Fruit fly (Drosophila melanogaster) whole organism, embryonic: ENCODE results near the gene CG31729.

ENCODE experiments used
- B-H1 ChIP-seq: fragments of 200-800 bp; sonication (Bioruptor generic); IDR thresholded peaks from 3 replicates; pipeline ENCODE4 v1.3.6; 2022; ENCODE audit warnings: missing biosample characterization, missing genetic modification characterization
- Bteb2 ChIP-seq: fragments of 200-800 bp; sonication (Bioruptor generic); optimal IDR thresholded peaks from 2 replicates; lab custom pipeline; 2016; ENCODE audit warnings: missing biosample characterization, missing genetic modification characterization
- CG12659 ChIP-seq: fragments of 200-800 bp; sonication (Bioruptor generic); optimal IDR thresholded peaks from 3 replicates; lab custom pipeline; 2017; ENCODE audit warnings: mild to moderate bottlenecking, missing biosample characterization, missing genetic modification reagents, missing genetic modification characterization
- CG13424 ChIP-seq: fragments of 200-800 bp; sonication (Bioruptor generic); optimal IDR thresholded peaks from 2 replicates; lab custom pipeline; 2019; ENCODE audit warnings: missing biosample characterization, mild to moderate bottlenecking, missing genetic modification characterization, moderate library complexity
- CG1529 ChIP-seq: fragments of 200-800 bp; sonication (Bioruptor generic); optimal IDR thresholded peaks from 3 replicates; lab custom pipeline; 2018; ENCODE audit warnings: missing biosample characterization, missing genetic modification characterization
- CG1647 ChIP-seq: fragments of 200-800 bp; sonication (Bioruptor generic); optimal IDR thresholded peaks from 3 replicates; lab custom pipeline; 2016; ENCODE audit warnings: missing biosample characterization, missing genetic modification characterization
- CG18262 ChIP-seq: fragments of 200-800 bp; optimal IDR thresholded peaks from 3 replicates; lab custom pipeline; 2019; ENCODE audit warnings: missing biosample characterization, mild to moderate bottlenecking, missing genetic modification characterization, moderate library complexity
- CG2199 ChIP-seq: fragments of 200-800 bp; sonication (Bioruptor generic); IDR thresholded peaks from 3 replicates; pipeline ENCODE4 v1.3.6; 2022; ENCODE audit warnings: missing biosample characterization, missing genetic modification characterization
- CG30431 ChIP-seq: fragments of 200-800 bp; sonication (Bioruptor generic); optimal IDR thresholded peaks from 2 replicates; lab custom pipeline; 2017; ENCODE audit warnings: missing biosample characterization, missing genetic modification characterization
- CG3163 ChIP-seq: fragments of 200-800 bp; sonication (Bioruptor generic); optimal IDR thresholded peaks from 3 replicates; lab custom pipeline; 2016; ENCODE audit warnings: missing biosample characterization, missing genetic modification characterization
- CG4707 ChIP-seq: fragments of 200-800 bp; sonication (Bioruptor generic); optimal IDR thresholded peaks from 2 replicates; lab custom pipeline; 2018; ENCODE audit warnings: missing biosample characterization, mild to moderate bottlenecking, missing genetic modification characterization, moderate library complexity
- CG6791 ChIP-seq: fragments of 200-800 bp; sonication (Bioruptor generic); IDR thresholded peaks from 3 replicates; pipeline ENCODE4 v1.3.6; 2022; ENCODE audit warnings: missing biosample characterization, missing genetic modification characterization; ENCODE audit not compliant: partially characterized antibody
- CG6813 ChIP-seq: fragments of 200-800 bp; sonication (Bioruptor generic); optimal IDR thresholded peaks from 2 replicates; lab custom pipeline; 2017; ENCODE audit warnings: missing biosample characterization, missing genetic modification characterization, mild to moderate bottlenecking, moderate library complexity, missing genetic modification reagents
- CG7357 ChIP-seq: fragments of 200-800 bp; sonication (Bioruptor generic); IDR thresholded peaks from 3 replicates; pipeline ENCODE4 v1.3.6; 2022; ENCODE audit warnings: missing biosample characterization, missing genetic modification characterization
- CG7372 ChIP-seq: fragments of 200-800 bp; sonication (Bioruptor generic); IDR thresholded peaks from 2 replicates; pipeline ENCODE4 v1.3.6; 2022; ENCODE audit warnings: missing biosample characterization, missing genetic modification characterization
- CG7745 ChIP-seq: fragments of 200-800 bp; sonication (Bioruptor generic); optimal IDR thresholded peaks from 2 replicates; lab custom pipeline; 2018; ENCODE audit warnings: missing biosample characterization, mild to moderate bottlenecking, missing genetic modification characterization, moderate library complexity
- CG7928 ChIP-seq: fragments of 200-800 bp; sonication (Bioruptor generic); optimal IDR thresholded peaks from 2 replicates; lab custom pipeline; 2017; ENCODE audit warnings: missing biosample characterization, mild to moderate bottlenecking, missing genetic modification characterization
- Camta ChIP-seq: fragments of 200-800 bp; sonication (Bioruptor generic); optimal IDR thresholded peaks from 2 replicates; lab custom pipeline; 2016; ENCODE audit warnings: missing biosample characterization, missing genetic modification characterization
- CkIIα-i1 ChIP-seq: fragments of 200-800 bp; sonication (Bioruptor generic); IDR thresholded peaks from 2 replicates; pipeline ENCODE4 v1.3.6; 2022; ENCODE audit warnings: missing biosample characterization, missing genetic modification characterization
- Dip2 ChIP-seq: fragments of 200-800 bp; sonication (Bioruptor generic); IDR thresholded peaks from 2 replicates; pipeline ENCODE4 v1.3.6; 2022; ENCODE audit warnings: missing biosample characterization, missing genetic modification characterization
- Doc3 ChIP-seq: fragments of 200-800 bp; sonication (Bioruptor generic); IDR thresholded peaks from 3 replicates; pipeline ENCODE4 v1.3.6; 2022; ENCODE audit warnings: missing biosample characterization, missing genetic modification characterization; ENCODE audit not compliant: partially characterized antibody
- HHEX ChIP-seq: fragments of 200-800 bp; sonication (Bioruptor generic); optimal IDR thresholded peaks from 3 replicates; lab custom pipeline; 2017; ENCODE audit warnings: missing biosample characterization, mild to moderate bottlenecking, missing genetic modification characterization, missing genetic modification reagents
- HLH4C ChIP-seq: fragments of 200-800 bp; sonication (Bioruptor generic); IDR thresholded peaks from 3 replicates; pipeline ENCODE4 v1.3.6; 2022; ENCODE audit warnings: missing biosample characterization, missing genetic modification characterization; ENCODE audit not compliant: partially characterized antibody
- Hr51 ChIP-seq, 2 experiments: fragments of 200-800 bp; sonication (Bioruptor generic); optimal IDR thresholded peaks; 2 replicates in 1 of 2; 3 replicates in 1 of 2; lab custom pipeline; 2016 to 2018; ENCODE audit warnings: missing biosample characterization in 2 of 2, missing genetic modification characterization in 2 of 2, mild to moderate bottlenecking in 1 of 2, moderate library complexity in 1 of 2
- Hr78 ChIP-seq, 2 experiments: fragments of 200-800 bp in 1 of 2; fragments of >200 bp in 1 of 2; sonication (Bioruptor generic) in 1 of 2; optimal IDR thresholded peaks; 2 replicates each; lab custom pipeline; 2017 to 2019; ENCODE audit warnings: missing biosample characterization in 2 of 2, missing genetic modification characterization in 2 of 2, mild to moderate bottlenecking in 1 of 2, moderate library complexity in 1 of 2
- Lim3 ChIP-seq: fragments of 200-800 bp; sonication (Bioruptor generic); IDR thresholded peaks from 2 replicates; pipeline ENCODE4 v1.3.6; 2022; ENCODE audit warnings: missing biosample characterization, missing genetic modification characterization
- NfI ChIP-seq: fragments of 200-800 bp; sonication (Bioruptor generic); optimal IDR thresholded peaks from 3 replicates; lab custom pipeline; 2018; ENCODE audit warnings: missing biosample characterization, mild to moderate bottlenecking, missing genetic modification characterization, moderate library complexity
- Rfx ChIP-seq: fragments of 200-800 bp; sonication (Bioruptor generic); IDR thresholded peaks from 2 replicates; pipeline ENCODE4 v1.3.6; 2022; ENCODE audit warnings: missing biosample characterization, missing genetic modification characterization
- Stat92E ChIP-seq, 3 experiments: fragments of >200 bp in 2 of 3; fragments of 200-800 bp in 1 of 3; sonication (Bioruptor generic) in 1 of 3; optimal IDR thresholded peaks; 2 replicates each; lab custom pipeline; 2017 to 2019; ENCODE audit warnings: missing biosample characterization in 3 of 3, missing genetic modification characterization in 3 of 3, mild to moderate bottlenecking in 1 of 3, moderate library complexity in 1 of 3
- TFAM ChIP-seq: fragments of 200-800 bp; sonication (Bioruptor generic); optimal IDR thresholded peaks from 2 replicates; lab custom pipeline; 2017; ENCODE audit warnings: missing biosample characterization, missing genetic modification characterization, inconsistent platforms
- br ChIP-seq: fragments of >200 bp; optimal IDR thresholded peaks from 2 replicates; lab custom pipeline; 2017
- chn ChIP-seq: fragments of 200-800 bp; sonication (Bioruptor generic); optimal IDR thresholded peaks from 2 replicates; lab custom pipeline; 2016; ENCODE audit warnings: missing biosample characterization, missing genetic modification characterization
- grau ChIP-seq: fragments of 200-800 bp; optimal IDR thresholded peaks from 3 replicates; lab custom pipeline; 2019; ENCODE audit warnings: missing biosample characterization, mild to moderate bottlenecking, missing genetic modification characterization, moderate library complexity
- ind ChIP-seq: fragments of 200-800 bp; sonication (Bioruptor generic); optimal IDR thresholded peaks from 3 replicates; lab custom pipeline; 2016; ENCODE audit warnings: missing biosample characterization, missing genetic modification characterization
- kni ChIP-seq: fragments of 200-800 bp; sonication (Bioruptor generic); optimal IDR thresholded peaks from 3 replicates; lab custom pipeline; 2017; ENCODE audit warnings: mild to moderate bottlenecking, missing biosample characterization, missing genetic modification reagents, missing genetic modification characterization
- knrl ChIP-seq: fragments of 200-800 bp; sonication (Bioruptor generic); IDR thresholded peaks from 3 replicates; pipeline ENCODE4 v1.3.6; 2022; ENCODE audit warnings: missing biosample characterization, missing genetic modification characterization; ENCODE audit not compliant: partially characterized antibody
- lilli ChIP-seq: fragments of 200-800 bp; sonication (Bioruptor generic); optimal IDR thresholded peaks from 3 replicates; lab custom pipeline; 2016; ENCODE audit warnings: missing biosample characterization, missing genetic modification characterization
- mam ChIP-seq: fragments of 200-800 bp; sonication (Bioruptor generic); optimal IDR thresholded peaks from 3 replicates; lab custom pipeline; 2016; ENCODE audit warnings: missing biosample characterization, missing genetic modification characterization
- otp ChIP-seq: fragments of 200-800 bp; sonication (Bioruptor generic); IDR thresholded peaks from 3 replicates; pipeline ENCODE4, ENCODE4 v1.3.6; 2022; ENCODE audit warnings: missing biosample characterization, missing genetic modification characterization
- repo ChIP-seq: fragments of 200-800 bp; sonication (Bioruptor generic); optimal IDR thresholded peaks from 2 replicates; lab custom pipeline; 2016; ENCODE audit warnings: missing biosample characterization, missing genetic modification characterization
- sc ChIP-seq, 3 experiments: fragments of >200 bp in 2 of 3; fragments of 200-800 bp in 1 of 3; sonication (Bioruptor generic) in 1 of 3; optimal IDR thresholded peaks; 2 replicates in 2 of 3; 3 replicates in 1 of 3; lab custom pipeline; 2017; ENCODE audit warnings: mild to moderate bottlenecking in 1 of 3, missing biosample characterization in 1 of 3, missing genetic modification characterization in 1 of 3, missing genetic modification reagents in 1 of 3
- sisA ChIP-seq: fragments of 200-800 bp; sonication (Bioruptor generic); IDR thresholded peaks from 2 replicates; pipeline ENCODE4 v1.3.6; 2022; ENCODE audit warnings: missing biosample characterization, missing genetic modification characterization
- ssp ChIP-seq: fragments of 200-800 bp; sonication (Bioruptor generic); IDR thresholded peaks from 2 replicates; pipeline ENCODE4 v1.3.6; 2022; ENCODE audit warnings: missing biosample characterization, missing genetic modification characterization
- stwl ChIP-seq: fragments of 200-800 bp; sonication (Bioruptor generic); optimal IDR thresholded peaks from 3 replicates; lab custom pipeline; 2018; ENCODE audit warnings: missing biosample characterization, mild to moderate bottlenecking, missing genetic modification characterization, moderate library complexity
- wor ChIP-seq: fragments of 200-800 bp; sonication (Bioruptor generic); IDR thresholded peaks from 2 replicates; pipeline ENCODE4 v1.3.6; 2022; ENCODE audit warnings: missing biosample characterization, missing genetic modification characterization
- zen2 ChIP-seq: fragments of 200-800 bp; sonication (Bioruptor generic); IDR thresholded peaks from 3 replicates; pipeline ENCODE4 v1.3.6; 2022; ENCODE audit warnings: missing biosample characterization, missing genetic modification characterization; ENCODE audit not compliant: partially characterized antibody
- zfh1 ChIP-seq: fragments of 200-800 bp; sonication (Bioruptor generic); IDR thresholded peaks from 3 replicates; pipeline ENCODE4 v1.3.6; 2022; ENCODE audit warnings: missing biosample characterization, missing genetic modification characterization

CG31729 gene

dm6 chr2L:13290276-13291065, 674 bp downstream of the CG31729 start (continued):
- TF ChIP-seq CG3163 (GFP tag; lab: Kevin White, UChicago) (peak; percentile 98), NfI (GFP tag; lab: Kevin White, UChicago) (peak; percentile 72), Dip2 (no peak), br (lab: Kevin White, UChicago) (no peak), CG7745 (tag; lab: Kevin White, UChicago) (no peak), CG7372 (GFP tag; lab: Robert Waterston, UW) (peak; percentile 29; the same call in 1 of the 2 replicates), Stat92E (GFP tag; optimal IDR thresholded peaks at IDR 0.05; lab: Kevin White, UChicago) (no peak), CG18262 (peak; percentile 48), CG1647 (no peak), sc (optimal IDR thresholded peaks at IDR 0.05; lab: Kevin White, UChicago) (no peak), sc (GFP tag; optimal IDR thresholded peaks at IDR 0.05; lab: Kevin White, UChicago) (peak; percentile 54), CG13424 (peak; percentile 78), HLH4C (GFP tag; lab: Robert Waterston, UW) (peak; percentile 52; the same call in 1 of the 3 replicates), Bteb2 (GFP tag; lab: Kevin White, UChicago) (peak; percentile 63), CG1529 (peak; percentile 84), CG12659 (peak; percentile 78), CG2199 (GFP tag; lab: Robert Waterston, UW) (no peak), zfh1 (no peak; the same call in 2 of the 3 replicates), CG6791 (GFP tag; lab: Robert Waterston, UW) (no peak), zen2 (peak; percentile 18; the same call in 1 of the 3 replicates), wor (GFP tag; lab: Robert Waterston, UW) (no peak), TFAM (GFP tag; lab: Kevin White, UChicago) (no peak), HHEX (peak; percentile 88), stwl (tag; lab: Kevin White, UChicago) (no peak), otp (GFP tag; lab: Robert Waterston, UW) (peak; percentile 68; the same call in 2 of the 3 replicates), chn (no peak), knrl (GFP tag; lab: Robert Waterston, UW) (no peak; the same call in 2 of the 3 replicates), Hr51 (GFP tag; optimal IDR thresholded peaks at IDR 0.05; lab: Kevin White, UChicago) (peak; percentile 31 to 79), Lim3 (GFP tag; lab: Robert Waterston, UW) (no peak; the same call in 1 of the 2 replicates), Hr78 (GFP tag; optimal IDR thresholded peaks at IDR 0.05; lab: Kevin White, UChicago) (peak in 1 of 2 experiments; percentile 45), CG4707 (GFP tag; lab: Kevin White, UChicago) (peak; percentile 73), CG6813 (peak; percentile 94), Camta (GFP tag; lab: Kevin White, UChicago) (peak; percentile 70), CG7357 (GFP tag; lab: Robert Waterston, UW) (0 out of 3 replicates have a peak, but pooled peaks have one; percentile 33), Doc3 (GFP tag; lab: Robert Waterston, UW) (0 out of 3 replicates have a peak, but pooled peaks have one; percentile 11), lilli (GFP tag; lab: Kevin White, UChicago) (peak; percentile 26), ind (GFP tag; lab: Kevin White, UChicago) (no peak), B-H1 (GFP tag; lab: Robert Waterston, UW) (peak; percentile 48; the same call in 1 of the 3 replicates), Rfx (GFP tag; lab: Robert Waterston, UW) (peak; percentile 69), CG30431 (GFP tag; lab: Kevin White, UChicago) (peak; percentile 6), CG7928 (GFP tag; lab: Kevin White, UChicago) (peak; percentile 71), mam (peak; percentile 4), sisA (no peak), CkIIα-i1 (GFP tag; lab: Robert Waterston, UW) (no peak), ssp (GFP tag; lab: Robert Waterston, UW) (no peak), repo (GFP tag; lab: Kevin White, UChicago) (peak; percentile 34), grau (tag; lab: Kevin White, UChicago) (peak; percentile 69), kni (no peak)
